Worm (Caenorhabditis elegans) whole organism, early embryonic: Measurements from ENCODE around the gene C25E10.17.

ENCODE experiments used
- ceh-13 ChIP-seq: fragments of 200-800 bp; sonication (Bioruptor generic); optimal IDR thresholded peaks from 2 replicates; lab custom pipeline; 2018; ENCODE audit warnings: mild to moderate bottlenecking, missing genetic modification characterization, missing compliant biosample characterization
- ceh-36 ChIP-seq: sonication (generic microtip); optimal IDR thresholded peaks from 2 replicates; lab custom pipeline; 2016; ENCODE audit warnings: missing genetic modification characterization, inconsistent platforms, missing compliant biosample characterization

ce11 chrV:9047555-9048049 is at the start of gene C25E10.17:
- no peak for TF ChIP-seq ceh-13 (GFP tag; lab: Kevin White, UChicago)
- TF ChIP-seq ceh-36 (tag; lab: Kevin White, UChicago) = no peak
